Fruit fly (Drosophila melanogaster): ENCODE measurements around the gene Vav.

DNA sequence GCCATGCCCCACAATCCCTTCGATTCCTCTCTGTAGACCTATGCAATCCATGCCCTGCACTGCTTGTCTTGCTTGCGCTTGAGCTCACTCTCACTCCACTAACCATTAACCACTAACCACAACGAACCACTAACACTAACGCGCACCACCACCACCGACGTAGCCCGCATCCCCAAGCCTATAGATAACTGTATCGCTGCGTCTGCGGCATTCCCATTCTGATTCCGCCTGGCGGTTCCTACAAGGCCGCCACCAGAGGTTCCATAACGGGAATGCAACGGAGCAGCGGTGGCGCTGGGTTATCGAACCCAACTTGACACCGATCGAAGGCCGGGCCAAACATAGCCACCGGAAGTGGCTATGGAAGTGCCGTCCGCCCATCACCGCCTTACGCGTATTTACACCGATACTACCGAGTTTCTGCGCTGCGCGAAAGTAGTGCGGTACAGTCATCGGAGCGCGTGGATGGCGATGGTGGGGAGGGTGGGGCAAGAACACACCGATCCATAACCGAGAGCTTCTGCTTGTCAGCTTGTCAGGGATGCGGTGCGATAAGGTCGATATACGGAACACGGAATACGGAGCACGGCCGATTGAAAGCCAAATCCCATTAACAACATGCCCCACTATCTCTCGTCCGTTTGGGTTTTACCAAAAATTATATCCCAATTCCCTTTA, 4.3 kb downstream of the Vav start:
- no peak for TF ChIP-seq CG4496 (GFP tag; IDR thresholded peaks at IDR 0.05)
- no peak for TF ChIP-seq CG8159 (tag; optimal IDR thresholded peaks at IDR 0.05)
- no peak for TF ChIP-seq CG12605 (GFP tag; IDR thresholded peaks at IDR 0.05)
- no peak for TF ChIP-seq Pif1A (GFP tag; optimal IDR thresholded peaks at IDR 0.05)
- TF ChIP-seq fd96Ca (GFP tag; IDR thresholded peaks at IDR 0.05), result no peak
- peak; percentile 50 for TF ChIP-seq CG13204 (GFP tag; optimal IDR thresholded peaks at IDR 0.05)
- TF ChIP-seq CG34367 (tag; optimal IDR thresholded peaks at IDR 0.05), result no peak
- TF ChIP-seq D1 (tag; optimal IDR thresholded peaks at IDR 0.05), result no peak
- TF ChIP-seq Ets98B (GFP tag; IDR thresholded peaks at IDR 0.05), result no peak
- no peak for TF ChIP-seq CG15710 (tag; optimal IDR thresholded peaks at IDR 0.05)
- TF ChIP-seq CG8301 (tag; optimal IDR thresholded peaks at IDR 0.05), result no peak
